Worm (Caenorhabditis elegans) whole organism, L1 larva: ENCODE results near the gene trap-4.
"Not testable (repeated sequence)": the region's sequence is repeated elsewhere in the genome, so short reads cannot be mapped to it uniquely, and the experiment has no call there.

Source experiments
- C04F5.9 ChIP-seq: sonication (generic microtip); optimal IDR thresholded peaks from 2 replicates; lab custom pipeline; 2016; ENCODE audit warnings: missing genetic modification characterization, missing compliant biosample characterization
- C16A3.4 ChIP-seq: fragments of 150-350 bp; optimal IDR thresholded peaks from 2 replicates; lab custom pipeline; 2014; ENCODE audit warnings: missing biosample characterization, missing genetic modification characterization
- F16B12.6 ChIP-seq: fragments of 150-350 bp; optimal IDR thresholded peaks from 2 replicates; lab custom pipeline; 2014; ENCODE audit warnings: missing biosample characterization, missing genetic modification characterization
- Y116A8C.19 ChIP-seq: sonication (generic microtip); optimal IDR thresholded peaks from 2 replicates; lab custom pipeline; 2016; ENCODE audit warnings: missing compliant biosample characterization, missing genetic modification characterization, borderline replicate concordance
- blmp-1 ChIP-seq: fragments of 150-350 bp; optimal IDR thresholded peaks from 2 replicates; lab custom pipeline; 2014; ENCODE audit warnings: missing biosample characterization, missing genetic modification characterization
- ceh-63 ChIP-seq: fragments of 200-800 bp; sonication (Bioruptor generic); optimal IDR thresholded peaks from 2 replicates; lab custom pipeline; 2018; ENCODE audit warnings: mild to moderate bottlenecking, missing genetic modification characterization, missing compliant biosample characterization
- ceh-82 ChIP-seq, 3 experiments: fragments of 150-350 bp in 1 of 3; sonication (generic microtip) in 2 of 3; optimal IDR thresholded peaks; 2 replicates each; lab custom pipeline; 2014 to 2017; ENCODE audit warnings: missing biosample characterization in 3 of 3, missing genetic modification characterization in 3 of 3
- ceh-88 ChIP-seq: fragments of 200-800 bp; sonication (Bioruptor generic); IDR thresholded peaks from 2 replicates; pipeline ENCODE4 v1.3.6; 2022; ENCODE audit warnings: missing genetic modification characterization, missing compliant biosample characterization
- ceh-90 ChIP-seq: sonication (generic microtip); optimal IDR thresholded peaks from 2 replicates; lab custom pipeline; 2016; ENCODE audit warnings: missing genetic modification characterization, missing compliant biosample characterization
- dpl-1 ChIP-seq, 3 experiments: fragments of 150-350 bp in 2 of 3; sonication (generic microtip) in 1 of 3; optimal IDR thresholded peaks; 2 replicates each; lab custom pipeline; 2014 to 2017; ENCODE audit warnings: missing biosample characterization in 3 of 3, missing genetic modification characterization in 3 of 3, missing genetic modification reagents in 3 of 3
- efl-3 ChIP-seq: fragments of 200-800 bp; sonication (Bioruptor generic); optimal IDR thresholded peaks from 2 replicates; lab custom pipeline; 2018; ENCODE audit warnings: mild to moderate bottlenecking, missing genetic modification characterization, missing compliant biosample characterization
- elt-2 ChIP-seq: sonication (generic microtip); optimal IDR thresholded peaks from 2 replicates; lab custom pipeline; 2016; ENCODE audit warnings: missing genetic modification characterization, mild to moderate bottlenecking, inconsistent platforms, missing compliant biosample characterization, missing genetic modification reagents
- ets-5 ChIP-seq: fragments of 200-800 bp; sonication (Bioruptor generic); IDR thresholded peaks from 2 replicates; pipeline ENCODE4 v1.3.6; 2022; ENCODE audit warnings: missing genetic modification characterization, missing compliant biosample characterization
- fos-1 ChIP-seq: fragments of 150-350 bp; optimal IDR thresholded peaks from 2 replicates; lab custom pipeline; 2014; ENCODE audit warnings: missing biosample characterization, missing genetic modification characterization
- hlh-4 ChIP-seq: sonication (generic microtip); optimal IDR thresholded peaks from 2 replicates; lab custom pipeline; 2016; ENCODE audit warnings: mild to moderate bottlenecking, missing genetic modification characterization, missing compliant biosample characterization
- hpl-2 ChIP-seq: fragments of 150-350 bp; optimal IDR thresholded peaks from 2 replicates; lab custom pipeline; 2014; ENCODE audit warnings: missing biosample characterization, missing genetic modification reagents, missing genetic modification characterization
- irx-1 ChIP-seq: sonication (generic microtip); optimal IDR thresholded peaks from 2 replicates; lab custom pipeline; 2016; ENCODE audit warnings: missing genetic modification characterization, missing compliant biosample characterization
- jun-1 ChIP-seq: fragments of 150-350 bp; optimal IDR thresholded peaks from 2 replicates; lab custom pipeline; 2014; ENCODE audit warnings: missing biosample characterization, missing genetic modification reagents, missing genetic modification characterization
- lin-35 ChIP-seq, 2 experiments: fragments of 150-350 bp; optimal IDR thresholded peaks; 2 replicates each; lab custom pipeline; 2014; ENCODE audit warnings: missing biosample characterization in 2 of 2, missing genetic modification characterization in 2 of 2, missing genetic modification reagents in 2 of 2
- lir-3 ChIP-seq: sonication (generic microtip); optimal IDR thresholded peaks from 2 replicates; lab custom pipeline; 2016; ENCODE audit warnings: mild to moderate bottlenecking, missing genetic modification characterization, moderate library complexity, missing compliant biosample characterization; ENCODE audit not compliant: poor library complexity
- mdl-1 ChIP-seq, 2 experiments: fragments of 150-350 bp; optimal IDR thresholded peaks; 2 replicates each; lab custom pipeline; 2014 to 2017; ENCODE audit warnings: missing biosample characterization in 2 of 2, missing genetic modification characterization in 2 of 2, inconsistent platforms in 1 of 2
- nhr-12 ChIP-seq: sonication (generic microtip); optimal IDR thresholded peaks from 2 replicates; lab custom pipeline; 2017; ENCODE audit warnings: missing biosample characterization, missing genetic modification characterization
- nhr-237 ChIP-seq: fragments of 150-350 bp; optimal IDR thresholded peaks from 2 replicates; lab custom pipeline; 2014; ENCODE audit warnings: missing biosample characterization, missing genetic modification characterization
- nhr-28 ChIP-seq: fragments of 150-350 bp; optimal IDR thresholded peaks from 2 replicates; lab custom pipeline; 2014; ENCODE audit warnings: missing biosample characterization, missing genetic modification characterization
- nhr-76 ChIP-seq: sonication (generic microtip); optimal IDR thresholded peaks from 2 replicates; lab custom pipeline; 2017; ENCODE audit warnings: missing biosample characterization, missing genetic modification characterization
- nhr-77 ChIP-seq: fragments of 150-350 bp; optimal IDR thresholded peaks from 2 replicates; lab custom pipeline; 2014; ENCODE audit warnings: missing biosample characterization, missing genetic modification characterization
- pqm-1 ChIP-seq: sonication (generic microtip); optimal IDR thresholded peaks from 3 replicates; lab custom pipeline; 2017; ENCODE audit warnings: missing biosample characterization, missing genetic modification characterization
- rnt-1 ChIP-seq: sonication (generic microtip); optimal IDR thresholded peaks from 2 replicates; lab custom pipeline; 2016; ENCODE audit warnings: mild to moderate bottlenecking, missing genetic modification characterization, moderate library complexity, missing compliant biosample characterization
- skn-1 ChIP-seq: fragments of 150-350 bp; optimal IDR thresholded peaks from 2 replicates; lab custom pipeline; 2014; ENCODE audit warnings: missing biosample characterization, missing genetic modification characterization
- sup-37 ChIP-seq: fragments of 200-800 bp; sonication (Bioruptor generic); optimal IDR thresholded peaks from 2 replicates; lab custom pipeline; 2018; ENCODE audit warnings: mild to moderate bottlenecking, missing genetic modification characterization, missing compliant biosample characterization
- tbx-2 ChIP-seq: sonication (generic microtip); optimal IDR thresholded peaks from 2 replicates; lab custom pipeline; 2016; ENCODE audit warnings: missing genetic modification characterization, missing compliant biosample characterization
- unc-130 ChIP-seq: fragments of 150-350 bp; optimal IDR thresholded peaks from 2 replicates; lab custom pipeline; 2017; ENCODE audit warnings: missing biosample characterization, missing genetic modification characterization, inconsistent platforms
- unc-30 ChIP-seq: sonication (generic microtip); optimal IDR thresholded peaks from 2 replicates; lab custom pipeline; 2017; ENCODE audit warnings: missing biosample characterization, missing genetic modification characterization
- unc-86 ChIP-seq: sonication (generic microtip); optimal IDR thresholded peaks from 2 replicates; lab custom pipeline; 2016; ENCODE audit warnings: missing genetic modification characterization, missing compliant biosample characterization
- unc-98 ChIP-seq: fragments of 200-800 bp; sonication (Bioruptor generic); IDR thresholded peaks from 2 replicates; pipeline ENCODE4 v1.3.6; 2022; ENCODE audit warnings: missing genetic modification characterization, missing compliant biosample characterization
- vab-15 ChIP-seq: sonication (generic microtip); optimal IDR thresholded peaks from 2 replicates; lab custom pipeline; 2017; ENCODE audit warnings: missing genotype, mild to moderate bottlenecking, missing genetic modification characterization, missing compliant biosample characterization
- ztf-4 ChIP-seq: fragments of 150-350 bp; optimal IDR thresholded peaks from 2 replicates; lab custom pipeline; 2014; ENCODE audit warnings: missing biosample characterization, missing genetic modification characterization

trap-4 gene

ce11 chrIII:11878751-11879150 lies 41.8 kb upstream of the trap-4 start, which contains the start of gene Y56A3A.6:
Gene Y56A3A.6 (minus strand): TSS chrIII:11878803.
- peak; percentile 59 for TF ChIP-seq elt-2 (tag; lab: Kevin White, UChicago)
- TF ChIP-seq unc-130: no peak
- TF ChIP-seq lin-35 (GFP tag; optimal IDR thresholded peaks at IDR 0.05; lab: Kevin White, UChicago): peak in 1 of 2 experiments; percentile 2
- TF ChIP-seq, all 84 proteins: peak for 2

- TF ChIP-seq elt-2 (tag; lab: Kevin White, UChicago) (peak; percentile 24), rnt-1 (tag; lab: Kevin White, UChicago) (no peak)
Measured at ce11 chrIII:11881549-11881948, 39.0 kb upstream of the trap-4 start.

- not testable (repeated sequence) for TF ChIP-seq C16A3.4, ztf-4, irx-1 (tag; lab: Kevin White, UChicago)
Measured at ce11 chrIII:11883694-11884093, 36.8 kb upstream of the trap-4 start, which contains the start of gene fbxb-22. Gene fbxb-22 (minus strand): TSS chrIII:11883754.

- TF ChIP-seq ceh-90 (tag; lab: Kevin White, UChicago): no peak
- no peak for TF ChIP-seq dpl-1 (GFP tag; optimal IDR thresholded peaks at IDR 0.05; lab: Kevin White, UChicago)
- TF ChIP-seq tbx-2: no peak
- no peak for TF ChIP-seq hpl-2 (GFP tag; lab: Kevin White, UChicago)
- no peak for TF ChIP-seq nhr-237 (tag; lab: Kevin White, UChicago)
- no peak for TF ChIP-seq hlh-4 (tag; lab: Kevin White, UChicago)
- no peak for TF ChIP-seq nhr-12 (tag; lab: Kevin White, UChicago)
- TF ChIP-seq C04F5.9: no peak
- TF ChIP-seq lir-3 (tag; lab: Kevin White, UChicago): no peak
- TF ChIP-seq blmp-1 (tag; lab: Kevin White, UChicago): no peak
- no peak for TF ChIP-seq sup-37 (GFP tag; lab: Kevin White, UChicago)
- TF ChIP-seq Y116A8C.19 (tag; lab: Kevin White, UChicago): no peak
- TF ChIP-seq efl-3: no peak
- no peak for TF ChIP-seq nhr-76
- TF ChIP-seq unc-98: no peak
- TF ChIP-seq ets-5: no peak
- no peak for TF ChIP-seq ceh-63 (GFP tag; lab: Kevin White, UChicago)
- TF ChIP-seq, all 84 proteins: peak for 0
Measured at ce11 chrIII:11891335-11891734, 29.2 kb upstream of the trap-4 start, which contains the start of gene faah-5. Gene faah-5 (minus strand): TSS chrIII:11891435.

ce11 chrIII:11892939-11893338 lies 27.6 kb upstream of the trap-4 start, which contains the start of gene Y56A3A.41:
Gene Y56A3A.41 (minus strand): TSS chrIII:11893039.
- TF ChIP-seq nhr-28 (tag; lab: Kevin White, UChicago): no peak
- no peak for TF ChIP-seq ceh-88
- no peak for TF ChIP-seq nhr-77 (tag; lab: Kevin White, UChicago)
- no peak for TF ChIP-seq fos-1 (tag; lab: Kevin White, UChicago)
- no peak for TF ChIP-seq C16A3.4 (tag; lab: Kevin White, UChicago)
- no peak for TF ChIP-seq skn-1 (tag; lab: Kevin White, UChicago)
- no peak for TF ChIP-seq ceh-63 (GFP tag; lab: Kevin White, UChicago)
- TF ChIP-seq unc-98: no peak
- no peak for TF ChIP-seq nhr-237 (tag; lab: Kevin White, UChicago)
- no peak for TF ChIP-seq mdl-1 (tag; optimal IDR thresholded peaks at IDR 0.05; lab: Kevin White, UChicago)
- no peak for TF ChIP-seq unc-86 (tag; lab: Kevin White, UChicago)
- no peak for TF ChIP-seq vab-15 (tag; lab: Kevin White, UChicago)
- TF ChIP-seq ceh-82 (tag; optimal IDR thresholded peaks at IDR 0.05; lab: Kevin White, UChicago): no peak
- TF ChIP-seq pqm-1 (tag; lab: Kevin White, UChicago): no peak
- TF ChIP-seq ets-5: no peak
- TF ChIP-seq F16B12.6 (tag; lab: Kevin White, UChicago): no peak
- TF ChIP-seq unc-30: no peak
- TF ChIP-seq jun-1 (tag; lab: Kevin White, UChicago): no peak
